Worm (Caenorhabditis elegans) whole organism, late embryonic: ENCODE measurements around the gene C56C10.9.

Experiments
- C08G9.2 ChIP-seq: sonication (generic microtip); optimal IDR thresholded peaks from 2 replicates; lab custom pipeline; 2016; ENCODE audit warnings: mild to moderate bottlenecking, missing genetic modification characterization, moderate library complexity, missing compliant biosample characterization
- C38D4.7 ChIP-seq: fragments of 200-800 bp; sonication (Bioruptor generic); optimal IDR thresholded peaks from 2 replicates; lab custom pipeline; 2018; ENCODE audit warnings: mild to moderate bottlenecking, missing genetic modification characterization, moderate library complexity, missing compliant biosample characterization
- F13H6.1 ChIP-seq: sonication (generic microtip); optimal IDR thresholded peaks from 2 replicates; lab custom pipeline; 2016; ENCODE audit warnings: missing genetic modification characterization, missing compliant biosample characterization
- K02D7.2 ChIP-seq: sonication (generic microtip); optimal IDR thresholded peaks from 2 replicates; lab custom pipeline; 2017; ENCODE audit warnings: mild to moderate bottlenecking, missing genetic modification characterization, missing compliant biosample characterization
- K09A11.1 ChIP-seq: sonication (generic microtip); optimal IDR thresholded peaks from 2 replicates; lab custom pipeline; 2017; ENCODE audit warnings: antibody characterized with exemption, mild to moderate bottlenecking, missing genetic modification characterization, missing compliant biosample characterization; ENCODE audit not compliant: insufficient read depth
- T23F11.4 ChIP-seq: fragments of 200-800 bp; sonication (Bioruptor generic); optimal IDR thresholded peaks from 2 replicates; lab custom pipeline; 2018; ENCODE audit warnings: mild to moderate bottlenecking, missing genetic modification characterization, missing compliant biosample characterization
- ceh-14 ChIP-seq: sonication (generic microtip); optimal IDR thresholded peaks from 2 replicates; lab custom pipeline; 2016; ENCODE audit warnings: missing genotype, missing genetic modification characterization, missing compliant biosample characterization
- ceh-19 ChIP-seq: fragments of 200-800 bp; sonication (Bioruptor generic); optimal IDR thresholded peaks from 2 replicates; lab custom pipeline; 2018; ENCODE audit warnings: mild to moderate bottlenecking, missing genetic modification characterization, missing compliant biosample characterization
- ceh-22 ChIP-seq: sonication (generic microtip); optimal IDR thresholded peaks from 2 replicates; lab custom pipeline; 2017; ENCODE audit warnings: missing biosample characterization, missing genetic modification characterization
- ceh-34 ChIP-seq: sonication (generic microtip); optimal IDR thresholded peaks from 2 replicates; lab custom pipeline; 2016; ENCODE audit warnings: mild to moderate bottlenecking, missing genetic modification characterization, missing compliant biosample characterization
- ceh-6 ChIP-seq: fragments of 200-800 bp; sonication (Bioruptor generic); optimal IDR thresholded peaks from 2 replicates; lab custom pipeline; 2018; ENCODE audit warnings: mild to moderate bottlenecking, missing genetic modification characterization, missing compliant biosample characterization
- ceh-9 ChIP-seq: sonication (generic microtip); optimal IDR thresholded peaks from 2 replicates; lab custom pipeline; 2016; ENCODE audit warnings: mild to moderate bottlenecking, missing genetic modification characterization, inconsistent platforms, missing compliant biosample characterization
- dmd-4 ChIP-seq: sonication (generic microtip); optimal IDR thresholded peaks from 2 replicates; lab custom pipeline; 2016; ENCODE audit warnings: borderline replicate concordance, missing genetic modification characterization, missing compliant biosample characterization
- dve-1 ChIP-seq: sonication (generic microtip); optimal IDR thresholded peaks from 2 replicates; lab custom pipeline; 2017; ENCODE audit warnings: antibody characterized with exemption, mild to moderate bottlenecking, missing genetic modification characterization, missing compliant biosample characterization
- elt-4 ChIP-seq: sonication (generic microtip); optimal IDR thresholded peaks from 2 replicates; lab custom pipeline; 2016; ENCODE audit warnings: missing genetic modification characterization, missing compliant biosample characterization
- ets-4 ChIP-seq: sonication (generic microtip); optimal IDR thresholded peaks from 2 replicates; lab custom pipeline; 2016; ENCODE audit warnings: missing genetic modification characterization, missing compliant biosample characterization
- eyg-1 ChIP-seq: sonication (generic microtip); optimal IDR thresholded peaks from 2 replicates; lab custom pipeline; 2016; ENCODE audit warnings: missing genotype, missing genetic modification characterization, missing compliant biosample characterization
- fax-1 ChIP-seq: sonication (generic microtip); optimal IDR thresholded peaks from 2 replicates; lab custom pipeline; 2016; ENCODE audit warnings: missing genotype, missing genetic modification characterization, missing compliant biosample characterization
- gmeb-2 ChIP-seq: sonication (generic microtip); optimal IDR thresholded peaks from 2 replicates; lab custom pipeline; 2016; ENCODE audit warnings: missing genetic modification characterization, inconsistent platforms, missing compliant biosample characterization
- hlh-15 ChIP-seq: sonication (generic microtip); optimal IDR thresholded peaks from 2 replicates; lab custom pipeline; 2016; ENCODE audit warnings: missing genetic modification characterization, missing compliant biosample characterization
- hlh-30 ChIP-seq: sonication (generic microtip); optimal IDR thresholded peaks from 2 replicates; lab custom pipeline; 2017; ENCODE audit warnings: antibody characterized with exemption, missing genetic modification characterization, missing compliant biosample characterization; ENCODE audit not compliant: insufficient read depth
- hlh-8 ChIP-seq: sonication (generic microtip); optimal IDR thresholded peaks from 2 replicates; lab custom pipeline; 2016; ENCODE audit warnings: missing genotype, missing genetic modification characterization, missing compliant biosample characterization
- madf-2 ChIP-seq: sonication (generic microtip); optimal IDR thresholded peaks from 2 replicates; lab custom pipeline; 2017; ENCODE audit warnings: missing genetic modification characterization, missing compliant biosample characterization
- nfya-1 ChIP-seq: sonication (generic microtip); optimal IDR thresholded peaks from 2 replicates; lab custom pipeline; 2017; ENCODE audit warnings: missing genetic modification characterization, mild to moderate bottlenecking, missing compliant biosample characterization, antibody characterized with exemption, moderate library complexity
- nhr-232 ChIP-seq: sonication (generic microtip); optimal IDR thresholded peaks from 2 replicates; lab custom pipeline; 2016; ENCODE audit warnings: missing genetic modification characterization, missing compliant biosample characterization
- npax-4 ChIP-seq: sonication (generic microtip); optimal IDR thresholded peaks from 2 replicates; lab custom pipeline; 2016; ENCODE audit warnings: missing genetic modification characterization, missing compliant biosample characterization
- odd-2 ChIP-seq: sonication (generic microtip); optimal IDR thresholded peaks from 2 replicates; lab custom pipeline; 2017; ENCODE audit warnings: antibody characterized with exemption, mild to moderate bottlenecking, missing genetic modification characterization, missing compliant biosample characterization
- pat-9 ChIP-seq: fragments of 200-800 bp; sonication (Bioruptor generic); optimal IDR thresholded peaks from 2 replicates; lab custom pipeline; 2018; ENCODE audit warnings: mild to moderate bottlenecking, missing genetic modification characterization, moderate library complexity, missing compliant biosample characterization
- pax-1 ChIP-seq: fragments of 150-350 bp; optimal IDR thresholded peaks from 2 replicates; lab custom pipeline; 2014; ENCODE audit warnings: missing biosample characterization, missing genetic modification characterization
- pha-2 ChIP-seq: sonication (generic microtip); optimal IDR thresholded peaks from 2 replicates; lab custom pipeline; 2017; ENCODE audit warnings: mild to moderate bottlenecking, missing genetic modification characterization, missing compliant biosample characterization
- pha-4 ChIP-seq: fragments of 150-350 bp; optimal IDR thresholded peaks from 2 replicates; lab custom pipeline; 2018; ENCODE audit warnings: missing biosample characterization, missing genetic modification reagents, missing genetic modification characterization
- pqm-1 ChIP-seq: sonication (generic microtip); optimal IDR thresholded peaks from 2 replicates; lab custom pipeline; 2016; ENCODE audit warnings: missing genetic modification characterization, missing compliant biosample characterization
- ref-2 ChIP-seq: sonication (generic microtip); optimal IDR thresholded peaks from 2 replicates; lab custom pipeline; 2016; ENCODE audit warnings: missing genetic modification characterization, missing compliant biosample characterization
- sox-2 ChIP-seq: fragments of 200-800 bp; sonication (Bioruptor generic); IDR thresholded peaks from 2 replicates; pipeline ENCODE4 v1.3.6; 2022; ENCODE audit warnings: missing genetic modification reagents, missing genetic modification characterization, missing compliant biosample characterization
- sox-4 ChIP-seq: sonication (generic microtip); optimal IDR thresholded peaks from 2 replicates; lab custom pipeline; 2017; ENCODE audit warnings: mild to moderate bottlenecking, missing genetic modification characterization, inconsistent platforms, missing compliant biosample characterization
- tbx-7 ChIP-seq: sonication (generic microtip); optimal IDR thresholded peaks from 2 replicates; lab custom pipeline; 2016; ENCODE audit warnings: missing genotype, missing genetic modification characterization, missing compliant biosample characterization
- unc-42 ChIP-seq: sonication (generic microtip); optimal IDR thresholded peaks from 2 replicates; lab custom pipeline; 2016; ENCODE audit warnings: missing genotype, missing genetic modification characterization, missing compliant biosample characterization
- unc-55 ChIP-seq: sonication (generic microtip); optimal IDR thresholded peaks from 2 replicates; lab custom pipeline; 2017; ENCODE audit warnings: missing biosample characterization, missing genetic modification reagents, missing genetic modification characterization
- zip-5 ChIP-seq: sonication (generic microtip); optimal IDR thresholded peaks from 2 replicates; lab custom pipeline; 2016; ENCODE audit warnings: missing genetic modification characterization, missing compliant biosample characterization
- ztf-16 ChIP-seq: sonication (generic microtip); optimal IDR thresholded peaks from 2 replicates; lab custom pipeline; 2017; ENCODE audit warnings: missing genetic modification characterization, missing compliant biosample characterization

C56C10.9 gene

ce11 chrII:6592251-6592650, at the start of gene C56C10.9:
TSS of gene C56C10.9 (minus strand) at chrII:6592351.
- no peak for TF ChIP-seq unc-55
- TF ChIP-seq pha-2: no peak
- TF ChIP-seq ztf-16 (tag; lab: Kevin White, UChicago): no peak
- no peak for TF ChIP-seq madf-2 (tag; lab: Kevin White, UChicago)
- no peak for TF ChIP-seq pat-9 (tag; lab: Kevin White, UChicago)
- TF ChIP-seq C08G9.2: no peak
- no peak for TF ChIP-seq eyg-1 (tag; lab: Kevin White, UChicago)
- no peak for TF ChIP-seq pax-1 (tag; lab: Kevin White, UChicago)
- no peak for TF ChIP-seq F13H6.1 (tag; lab: Kevin White, UChicago)
- TF ChIP-seq ceh-6 (GFP tag; lab: Kevin White, UChicago): no peak
- no peak for TF ChIP-seq ceh-22 (tag; lab: Kevin White, UChicago)
- TF ChIP-seq ref-2 (tag; lab: Kevin White, UChicago): no peak
- TF ChIP-seq unc-42 (tag; lab: Kevin White, UChicago): no peak

- TF ChIP-seq ets-4 (no peak), pha-4 (tag; lab: Kevin White, UChicago) (no peak), C38D4.7 (GFP tag; lab: Kevin White, UChicago) (no peak), npax-4 (tag; lab: Kevin White, UChicago) (no peak), tbx-7 (no peak), zip-5 (tag; lab: Kevin White, UChicago) (no peak), odd-2 (tag; lab: Kevin White, UChicago) (no peak), pqm-1 (tag; lab: Kevin White, UChicago) (no peak), pax-1 (tag; lab: Kevin White, UChicago) (no peak), ceh-19 (GFP tag; lab: Kevin White, UChicago) (no peak), elt-4 (tag; lab: Kevin White, UChicago) (no peak), sox-2 (GFP tag; lab: Robert Waterston, UW) (no peak), hlh-8 (tag; lab: Kevin White, UChicago) (no peak), ceh-34 (tag; lab: Kevin White, UChicago) (no peak), fax-1 (no peak), hlh-15 (no peak), ref-2 (tag; lab: Kevin White, UChicago) (no peak), dve-1 (tag; lab: Kevin White, UChicago) (no peak), K09A11.1 (tag; lab: Kevin White, UChicago) (no peak)
Observed at ce11 chrII:6637854-6638253, 45.7 kb upstream of the C56C10.9 start.

ce11 chrII:6636136-6636535, 44.0 kb upstream of the C56C10.9 start, which contains the start of gene T19D12.5:
TSS of gene T19D12.5 (minus strand) at chrII:6636236.
- TF ChIP-seq sox-4 (no peak), ceh-14 (tag; lab: Kevin White, UChicago) (no peak), T23F11.4 (GFP tag; lab: Kevin White, UChicago) (no peak), K02D7.2 (tag; lab: Kevin White, UChicago) (no peak), pat-9 (tag; lab: Kevin White, UChicago) (no peak), C38D4.7 (GFP tag; lab: Kevin White, UChicago) (no peak), hlh-30 (tag; lab: Kevin White, UChicago) (no peak), C08G9.2 (no peak), gmeb-2 (no peak), nhr-232 (tag; lab: Kevin White, UChicago) (no peak), nfya-1 (tag; lab: Kevin White, UChicago) (no peak), ceh-9 (tag; lab: Kevin White, UChicago) (no peak), tbx-7 (no peak), pax-1 (tag; lab: Kevin White, UChicago) (no peak), dmd-4 (tag; lab: Kevin White, UChicago) (no peak)
- TF ChIP-seq, all 69 proteins: peak for 0
